Fruit fly (Drosophila melanogaster): Measurements from ENCODE around the gene bowl.

The bowl gene

DNA sequence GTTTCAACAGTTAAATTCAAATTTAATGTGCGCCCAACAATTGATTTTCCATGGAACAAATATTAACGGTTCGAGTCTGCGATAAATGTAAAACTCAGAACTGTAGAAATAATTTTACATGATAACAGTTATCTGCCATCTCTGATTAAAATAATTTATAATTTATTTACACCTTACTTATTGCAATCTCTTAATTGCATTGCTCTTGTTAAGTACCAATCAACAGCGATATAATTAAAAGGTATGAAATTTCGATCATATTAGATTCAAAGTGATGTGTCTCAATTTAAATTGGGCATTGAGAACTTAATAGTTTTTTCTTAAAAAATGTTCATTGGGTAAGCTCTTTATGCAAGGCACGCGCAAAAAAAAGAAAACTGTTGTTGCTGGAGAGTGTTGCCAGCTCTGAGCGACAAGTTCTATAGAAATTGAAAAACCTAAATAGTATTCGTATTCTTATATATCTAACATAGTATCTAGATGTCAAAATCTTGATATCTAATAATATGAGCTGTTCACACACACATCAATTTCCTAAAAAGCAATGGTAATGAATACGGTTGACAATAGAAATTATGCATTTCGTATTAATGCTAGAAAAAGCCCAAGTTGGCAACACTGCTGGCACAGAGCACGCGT is 31.4 kb downstream of the bowl start (continued):
- TF ChIP-seq abd-A (tag; optimal IDR thresholded peaks at IDR 0.05): no peak
- TF ChIP-seq stc (GFP tag; IDR thresholded peaks at IDR 0.05): peak; percentile 52
- no peak for TF ChIP-seq CG1647 (GFP tag; optimal IDR thresholded peaks at IDR 0.05)
- no peak for TF ChIP-seq CG8281 (tag; optimal IDR thresholded peaks at IDR 0.05)
- peak; percentile 91 for TF ChIP-seq sens (GFP tag)
- peak; percentile 52; the same call in 2 of the 3 replicates for TF ChIP-seq ken (GFP tag; IDR thresholded peaks at IDR 0.05)
- TF ChIP-seq CG6654 (GFP tag; optimal IDR thresholded peaks at IDR 0.05): peak; percentile 20
- no peak for TF ChIP-seq CG17568 (GFP tag; optimal IDR thresholded peaks at IDR 0.05)
- peak; percentile 68; the same call in 2 of the 3 replicates for TF ChIP-seq CG11456 (GFP tag; IDR thresholded peaks at IDR 0.05)
- TF ChIP-seq CG32767 (GFP tag; IDR thresholded peaks at IDR 0.05): peak; percentile 35
- no peak for TF ChIP-seq Kr (GFP tag; optimal IDR thresholded peaks at IDR 0.05)
- TF ChIP-seq Ravus (GFP tag; IDR thresholded peaks at IDR 0.05): no peak
- TF ChIP-seq unc-4 (GFP tag; IDR thresholded peaks at IDR 0.05; ENCODE audit: partially characterized antibody): 0 out of 2 replicates have a peak, but pooled peaks have one; percentile 13
- TF ChIP-seq CkIIα-i1 (GFP tag; IDR thresholded peaks at IDR 0.05): no peak
- TF ChIP-seq ATbp (GFP tag; optimal IDR thresholded peaks at IDR 0.05): peak; percentile 30
- peak; percentile 11 for TF ChIP-seq CG15011 (GFP tag; optimal IDR thresholded peaks at IDR 0.05)
- no peak for TF ChIP-seq CG3407 (GFP tag; optimal IDR thresholded peaks at IDR 0.05)
- TF ChIP-seq pita (GFP tag; optimal IDR thresholded peaks at IDR 0.05): peak; percentile 31
- no peak for TF ChIP-seq CG9609 (GFP tag; optimal IDR thresholded peaks at IDR 0.05)
- TF ChIP-seq fu2 (GFP tag; optimal IDR thresholded peaks at IDR 0.05): peak; percentile 49
- TF ChIP-seq zfh2 (GFP tag; optimal IDR thresholded peaks at IDR 0.05): peak; percentile 56
- no peak for TF ChIP-seq CG10147 (GFP tag; optimal IDR thresholded peaks at IDR 0.05)
- no peak for TF ChIP-seq CG11093 (GFP tag; IDR thresholded peaks at IDR 0.05)
- TF ChIP-seq CG14965 (GFP tag; optimal IDR thresholded peaks at IDR 0.05; ENCODE audit: borderline replicate concordance): no peak
- TF ChIP-seq Side (GFP tag; optimal IDR thresholded peaks at IDR 0.05): no peak
- peak; percentile 35 for TF ChIP-seq BEAF-32 (GFP tag; optimal IDR thresholded peaks at IDR 0.05)
- TF ChIP-seq NC2β (GFP tag; optimal IDR thresholded peaks at IDR 0.05): peak; percentile 45
- TF ChIP-seq CG30403 (GFP tag; optimal IDR thresholded peaks at IDR 0.05): peak; percentile 72
- TF ChIP-seq CG12942 (GFP tag; optimal IDR thresholded peaks at IDR 0.05): peak; percentile 34
- TF ChIP-seq CG6813 (GFP tag; optimal IDR thresholded peaks at IDR 0.05): peak; percentile 11
- peak; percentile 65 for TF ChIP-seq ems (GFP tag; optimal IDR thresholded peaks at IDR 0.05)
- TF ChIP-seq CG1233 (GFP tag; optimal IDR thresholded peaks at IDR 0.05): peak; percentile 60
- no peak for TF ChIP-seq Opbp (GFP tag; IDR thresholded peaks at IDR 0.05; ENCODE audit: partially characterized antibody)
- TF ChIP-seq lilli (GFP tag; optimal IDR thresholded peaks at IDR 0.05): peak; percentile 79
- peak; percentile 71 for TF ChIP-seq CG13775 (GFP tag; optimal IDR thresholded peaks at IDR 0.05)
- no peak for TF ChIP-seq Doc2 (GFP tag; IDR thresholded peaks at IDR 0.05)
- TF ChIP-seq CG14860 (GFP tag; IDR thresholded peaks at IDR 0.05; ENCODE audit: partially characterized antibody): no peak
- peak in 1 of 2 experiments; percentile 37 for TF ChIP-seq eve (GFP tag; optimal IDR thresholded peaks at IDR 0.05)
- TF ChIP-seq fd64A (GFP tag; optimal IDR thresholded peaks at IDR 0.05): no peak

DNA sequence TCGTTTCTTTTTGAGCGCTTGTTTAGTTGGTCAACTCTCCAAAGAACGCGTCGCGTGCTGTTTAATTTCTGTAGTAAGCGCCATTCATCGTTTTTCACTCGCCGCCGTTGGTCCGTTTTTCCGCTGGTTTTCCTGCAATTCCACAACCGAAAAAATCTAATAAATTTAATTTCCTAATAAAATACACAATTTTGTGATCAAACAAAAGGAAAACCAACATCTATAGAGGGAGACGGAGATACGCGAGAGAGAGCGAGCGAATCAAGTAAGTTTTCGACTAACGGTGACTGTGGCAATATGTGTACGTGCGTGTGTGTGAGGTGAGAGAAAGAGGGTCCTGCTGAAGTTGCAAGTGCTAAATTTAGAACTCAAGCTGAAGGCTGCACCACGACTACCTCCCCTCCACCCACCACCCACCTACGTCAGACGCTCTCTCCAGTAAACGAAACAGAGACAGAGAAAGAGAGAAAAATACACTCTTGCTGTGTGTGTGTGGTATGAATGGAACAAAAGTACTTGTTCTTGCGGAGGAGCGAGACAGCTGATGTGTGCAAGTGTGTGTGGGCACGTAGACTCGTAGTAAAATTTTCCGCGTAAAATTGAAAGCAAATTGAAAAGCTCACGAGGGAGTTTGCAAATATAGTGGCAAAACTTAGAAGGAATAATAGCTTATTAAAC is 32.1 kb downstream of the bowl start, which contains the start of gene Reph:
Gene Reph (plus strand): TSS at position 80 of the 678 bp plus-strand sequence.
- TF ChIP-seq Scr (GFP tag; IDR thresholded peaks at IDR 0.05; ENCODE audit: partially characterized antibody): no peak; the same call in 1 of the 2 replicates
- no peak for TF ChIP-seq Dll (GFP tag; IDR thresholded peaks at IDR 0.05; ENCODE audit: partially characterized antibody)
- TF ChIP-seq CG8388 (GFP tag; optimal IDR thresholded peaks at IDR 0.05): no peak
- TF ChIP-seq CG12236 (GFP tag; optimal IDR thresholded peaks at IDR 0.05): no peak
- TF ChIP-seq CG8359 (GFP tag; optimal IDR thresholded peaks at IDR 0.05; ENCODE audit: borderline replicate concordance): no peak
- no peak for TF ChIP-seq grn (GFP tag; optimal IDR thresholded peaks at IDR 0.05)
- TF ChIP-seq eyg (GFP tag; optimal IDR thresholded peaks at IDR 0.05): no peak
- peak in 1 of 2 experiments; percentile 16 for TF ChIP-seq dpn (GFP tag; optimal IDR thresholded peaks at IDR 0.05)
- TF ChIP-seq odd (GFP tag; optimal IDR thresholded peaks at IDR 0.05): no peak
- TF ChIP-seq Ets97D (GFP tag; optimal IDR thresholded peaks at IDR 0.05): no peak
- peak; percentile 35 for TF ChIP-seq Vsx1 (GFP tag; optimal IDR thresholded peaks at IDR 0.05)
- no peak for TF ChIP-seq peb (GFP tag; IDR thresholded peaks at IDR 0.05)

All from whole organism, embryonic.